Worm (Caenorhabditis elegans) whole organism, late embryonic: ENCODE data around the gene C01B10.7.

ENCODE experiments used
- C08G9.2 ChIP-seq: sonication (generic microtip); optimal IDR thresholded peaks from 2 replicates; lab custom pipeline; 2016; ENCODE audit warnings: mild to moderate bottlenecking, missing genetic modification characterization, moderate library complexity, missing compliant biosample characterization
- C38D4.7 ChIP-seq: fragments of 200-800 bp; sonication (Bioruptor generic); optimal IDR thresholded peaks from 2 replicates; lab custom pipeline; 2018; ENCODE audit warnings: mild to moderate bottlenecking, missing genetic modification characterization, moderate library complexity, missing compliant biosample characterization
- F13H6.1 ChIP-seq: sonication (generic microtip); optimal IDR thresholded peaks from 2 replicates; lab custom pipeline; 2016; ENCODE audit warnings: missing genetic modification characterization, missing compliant biosample characterization
- K02D7.2 ChIP-seq: sonication (generic microtip); optimal IDR thresholded peaks from 2 replicates; lab custom pipeline; 2017; ENCODE audit warnings: mild to moderate bottlenecking, missing genetic modification characterization, missing compliant biosample characterization
- T23F11.4 ChIP-seq: fragments of 200-800 bp; sonication (Bioruptor generic); optimal IDR thresholded peaks from 2 replicates; lab custom pipeline; 2018; ENCODE audit warnings: mild to moderate bottlenecking, missing genetic modification characterization, missing compliant biosample characterization
- ceh-14 ChIP-seq: sonication (generic microtip); optimal IDR thresholded peaks from 2 replicates; lab custom pipeline; 2016; ENCODE audit warnings: missing genotype, missing genetic modification characterization, missing compliant biosample characterization
- ceh-18 ChIP-seq: sonication (generic microtip); optimal IDR thresholded peaks from 2 replicates; lab custom pipeline; 2016; ENCODE audit warnings: missing genetic modification characterization, missing compliant biosample characterization
- ceh-2 ChIP-seq: sonication (generic microtip); optimal IDR thresholded peaks from 2 replicates; lab custom pipeline; 2016; ENCODE audit warnings: missing genotype, missing genetic modification characterization, missing compliant biosample characterization
- ceh-22 ChIP-seq: sonication (generic microtip); optimal IDR thresholded peaks from 2 replicates; lab custom pipeline; 2017; ENCODE audit warnings: missing biosample characterization, missing genetic modification characterization
- ceh-24 ChIP-seq: sonication (generic microtip); optimal IDR thresholded peaks from 2 replicates; lab custom pipeline; 2016; ENCODE audit warnings: mild to moderate bottlenecking, missing genetic modification characterization, missing compliant biosample characterization
- ceh-30 ChIP-seq: fragments of 150-350 bp; optimal IDR thresholded peaks from 2 replicates; lab custom pipeline; 2014; ENCODE audit warnings: missing biosample characterization, missing genetic modification characterization
- ceh-34 ChIP-seq: sonication (generic microtip); optimal IDR thresholded peaks from 2 replicates; lab custom pipeline; 2016; ENCODE audit warnings: mild to moderate bottlenecking, missing genetic modification characterization, missing compliant biosample characterization
- ceh-45 ChIP-seq: fragments of 200-800 bp; sonication (Bioruptor generic); IDR thresholded peaks from 2 replicates; pipeline ENCODE4 v1.3.6; 2022; ENCODE audit warnings: missing genetic modification reagents, missing genetic modification characterization, missing compliant biosample characterization
- che-1 ChIP-seq: sonication (generic microtip); optimal IDR thresholded peaks from 2 replicates; lab custom pipeline; 2016; ENCODE audit warnings: mild to moderate bottlenecking, missing genetic modification characterization, missing compliant biosample characterization
- dmd-4 ChIP-seq: sonication (generic microtip); optimal IDR thresholded peaks from 2 replicates; lab custom pipeline; 2016; ENCODE audit warnings: borderline replicate concordance, missing genetic modification characterization, missing compliant biosample characterization
- dve-1 ChIP-seq: sonication (generic microtip); optimal IDR thresholded peaks from 2 replicates; lab custom pipeline; 2017; ENCODE audit warnings: antibody characterized with exemption, mild to moderate bottlenecking, missing genetic modification characterization, missing compliant biosample characterization
- ets-4 ChIP-seq: sonication (generic microtip); optimal IDR thresholded peaks from 2 replicates; lab custom pipeline; 2016; ENCODE audit warnings: missing genetic modification characterization, missing compliant biosample characterization
- fkh-10 ChIP-seq: fragments of 150-350 bp; optimal IDR thresholded peaks from 2 replicates; lab custom pipeline; 2014; ENCODE audit warnings: missing biosample characterization, missing genetic modification reagents, missing genetic modification characterization
- fkh-6 ChIP-seq: sonication (generic microtip); optimal IDR thresholded peaks from 2 replicates; lab custom pipeline; 2016; ENCODE audit warnings: missing genetic modification characterization, missing compliant biosample characterization
- gmeb-2 ChIP-seq: sonication (generic microtip); optimal IDR thresholded peaks from 2 replicates; lab custom pipeline; 2016; ENCODE audit warnings: missing genetic modification characterization, inconsistent platforms, missing compliant biosample characterization
- hlh-30 ChIP-seq: sonication (generic microtip); optimal IDR thresholded peaks from 2 replicates; lab custom pipeline; 2017; ENCODE audit warnings: antibody characterized with exemption, missing genetic modification characterization, missing compliant biosample characterization; ENCODE audit not compliant: insufficient read depth
- lim-6 ChIP-seq: sonication (generic microtip); optimal IDR thresholded peaks from 2 replicates; lab custom pipeline; 2016; ENCODE audit warnings: missing genetic modification characterization, missing compliant biosample characterization
- lin-11 ChIP-seq: fragments of 200-800 bp; sonication (Bioruptor generic); optimal IDR thresholded peaks from 2 replicates; lab custom pipeline; 2018; ENCODE audit warnings: mild to moderate bottlenecking, missing genetic modification characterization, missing compliant biosample characterization
- madf-2 ChIP-seq: sonication (generic microtip); optimal IDR thresholded peaks from 2 replicates; lab custom pipeline; 2017; ENCODE audit warnings: missing genetic modification characterization, missing compliant biosample characterization
- nhr-11 ChIP-seq: fragments of 150-350 bp; optimal IDR thresholded peaks from 2 replicates; lab custom pipeline; 2014; ENCODE audit warnings: missing biosample characterization, missing genetic modification characterization
- nhr-232 ChIP-seq: sonication (generic microtip); optimal IDR thresholded peaks from 2 replicates; lab custom pipeline; 2016; ENCODE audit warnings: missing genetic modification characterization, missing compliant biosample characterization
- npax-4 ChIP-seq: sonication (generic microtip); optimal IDR thresholded peaks from 2 replicates; lab custom pipeline; 2016; ENCODE audit warnings: missing genetic modification characterization, missing compliant biosample characterization
- pag-3 ChIP-seq: sonication (generic microtip); optimal IDR thresholded peaks from 2 replicates; lab custom pipeline; 2016; ENCODE audit warnings: missing compliant biosample characterization, missing genetic modification characterization, borderline replicate concordance
- pat-9 ChIP-seq: fragments of 200-800 bp; sonication (Bioruptor generic); optimal IDR thresholded peaks from 2 replicates; lab custom pipeline; 2018; ENCODE audit warnings: mild to moderate bottlenecking, missing genetic modification characterization, moderate library complexity, missing compliant biosample characterization
- pha-2 ChIP-seq: sonication (generic microtip); optimal IDR thresholded peaks from 2 replicates; lab custom pipeline; 2017; ENCODE audit warnings: mild to moderate bottlenecking, missing genetic modification characterization, missing compliant biosample characterization
- pros-1 ChIP-seq: fragments of 150-350 bp; optimal IDR thresholded peaks from 2 replicates; lab custom pipeline; 2014; ENCODE audit warnings: missing biosample characterization, missing genetic modification reagents, missing genetic modification characterization
- ref-2 ChIP-seq: sonication (generic microtip); optimal IDR thresholded peaks from 2 replicates; lab custom pipeline; 2016; ENCODE audit warnings: missing genetic modification characterization, missing compliant biosample characterization
- rnt-1 ChIP-seq: sonication (generic microtip); optimal IDR thresholded peaks from 2 replicates; lab custom pipeline; 2016; ENCODE audit warnings: missing genetic modification characterization, missing compliant biosample characterization
- sox-2 ChIP-seq: fragments of 200-800 bp; sonication (Bioruptor generic); IDR thresholded peaks from 2 replicates; pipeline ENCODE4 v1.3.6; 2022; ENCODE audit warnings: missing genetic modification reagents, missing genetic modification characterization, missing compliant biosample characterization
- sox-4 ChIP-seq: sonication (generic microtip); optimal IDR thresholded peaks from 2 replicates; lab custom pipeline; 2017; ENCODE audit warnings: mild to moderate bottlenecking, missing genetic modification characterization, inconsistent platforms, missing compliant biosample characterization
- syd-9 ChIP-seq: sonication (generic microtip); optimal IDR thresholded peaks from 2 replicates; lab custom pipeline; 2016; ENCODE audit warnings: mild to moderate bottlenecking, missing genetic modification characterization, moderate library complexity, missing compliant biosample characterization
- tbx-2 ChIP-seq: sonication (generic microtip); optimal IDR thresholded peaks from 2 replicates; lab custom pipeline; 2016; ENCODE audit warnings: missing genetic modification characterization, missing compliant biosample characterization
- tbx-7 ChIP-seq: sonication (generic microtip); optimal IDR thresholded peaks from 2 replicates; lab custom pipeline; 2016; ENCODE audit warnings: missing genotype, missing genetic modification characterization, missing compliant biosample characterization
- unc-55 ChIP-seq: sonication (generic microtip); optimal IDR thresholded peaks from 2 replicates; lab custom pipeline; 2017; ENCODE audit warnings: missing biosample characterization, missing genetic modification reagents, missing genetic modification characterization
- ztf-16 ChIP-seq: sonication (generic microtip); optimal IDR thresholded peaks from 2 replicates; lab custom pipeline; 2017; ENCODE audit warnings: missing genetic modification characterization, missing compliant biosample characterization

C01B10.7 gene

ce11 chrIV:6652479-6653022 lies 14.2 kb downstream of the C01B10.7 start:
- TF ChIP-seq ceh-18 (tag; lab: Kevin White, UChicago) (no peak), ceh-2 (no peak), sox-4 (tag; lab: Kevin White, UChicago) (no peak), sox-2 (GFP tag; lab: Robert Waterston, UW) (no peak), ets-4 (tag; lab: Kevin White, UChicago) (no peak), madf-2 (no peak), pha-2 (no peak), F13H6.1 (no peak), dve-1 (tag; lab: Kevin White, UChicago) (no peak), syd-9 (tag; lab: Kevin White, UChicago) (no peak), ref-2 (tag; lab: Kevin White, UChicago) (no peak), che-1 (tag; lab: Kevin White, UChicago) (no peak), lim-6 (tag; lab: Kevin White, UChicago) (no peak), ceh-22 (no peak), ztf-16 (tag; lab: Kevin White, UChicago) (no peak), ceh-30 (tag; lab: Kevin White, UChicago) (no peak), rnt-1 (tag; lab: Kevin White, UChicago) (no peak), gmeb-2 (tag; lab: Kevin White, UChicago) (no peak)
- TF ChIP-seq, all 69 proteins: peak for 0

- TF ChIP-seq sox-2 (GFP tag; lab: Robert Waterston, UW), result no peak
- no peak for TF ChIP-seq C38D4.7 (GFP tag; lab: Kevin White, UChicago)
- TF ChIP-seq ceh-14 (tag; lab: Kevin White, UChicago), result no peak
- no peak for TF ChIP-seq T23F11.4 (GFP tag; lab: Kevin White, UChicago)
- TF ChIP-seq ztf-16 (tag; lab: Kevin White, UChicago), result no peak
- TF ChIP-seq, all 69 proteins: peak for 0
Measured at ce11 chrIV:6653663-6654201, 15.4 kb downstream of the C01B10.7 start.

ce11 chrIV:6655747-6656146 lies 17.4 kb downstream of the C01B10.7 start:
- TF ChIP-seq pros-1 (tag; lab: Kevin White, UChicago) (no peak), nhr-232 (tag; lab: Kevin White, UChicago) (no peak), lin-11 (tag; lab: Kevin White, UChicago) (no peak), fkh-6 (tag; lab: Kevin White, UChicago) (no peak), tbx-2 (tag; lab: Kevin White, UChicago) (no peak), lim-6 (tag; lab: Kevin White, UChicago) (no peak), ceh-2 (no peak), nhr-11 (tag; lab: Kevin White, UChicago) (no peak), tbx-7 (tag; lab: Kevin White, UChicago) (no peak), hlh-30 (no peak), ref-2 (tag; lab: Kevin White, UChicago) (no peak), ceh-22 (no peak)

ce11 chrIV:6657519-6658031 lies 19.2 kb downstream of the C01B10.7 start, which contains the start of gene C01B10.11:
Gene C01B10.11 (plus strand): TSS chrIV:6657981.
- TF ChIP-seq ets-4 (tag; lab: Kevin White, UChicago), result no peak
- TF ChIP-seq dve-1 (tag; lab: Kevin White, UChicago), result no peak
- no peak for TF ChIP-seq sox-2 (GFP tag; lab: Robert Waterston, UW)
- TF ChIP-seq, all 69 proteins: peak for 0

- TF ChIP-seq ceh-34 (tag; lab: Kevin White, UChicago) (no peak), npax-4 (tag; lab: Kevin White, UChicago) (no peak), K02D7.2 (tag; lab: Kevin White, UChicago) (no peak), madf-2 (no peak), ceh-24 (tag; lab: Kevin White, UChicago) (no peak), dmd-4 (tag; lab: Kevin White, UChicago) (no peak), syd-9 (tag; lab: Kevin White, UChicago) (no peak), gmeb-2 (tag; lab: Kevin White, UChicago) (no peak), unc-55 (no peak), pag-3 (tag; lab: Kevin White, UChicago) (no peak), hlh-30 (no peak), fkh-10 (no peak), pat-9 (no peak), ztf-16 (tag; lab: Kevin White, UChicago) (no peak), tbx-7 (tag; lab: Kevin White, UChicago) (no peak), C08G9.2 (tag; lab: Kevin White, UChicago) (no peak), ceh-45 (GFP tag; lab: Robert Waterston, UW) (no peak), fkh-6 (tag; lab: Kevin White, UChicago) (no peak)
- TF ChIP-seq, all 69 proteins: peak for 0
Measured at ce11 chrIV:6664336-6664735, 26.0 kb downstream of the C01B10.7 start.
